Fruit fly (Drosophila melanogaster): Measurements from ENCODE around the gene path.

dm6 chr3L:9502294-9502693 lies 2.8 kb downstream of the path start:
- TF ChIP-seq fru (GFP tag; optimal IDR thresholded peaks at IDR 0.05) (no peak), Dfd (GFP tag; optimal IDR thresholded peaks at IDR 0.05) (no peak), sage (GFP tag; optimal IDR thresholded peaks at IDR 0.05) (no peak)

All from whole organism, wandering third instar larva.